Worm (Caenorhabditis elegans): ENCODE measurements around the gene F56C4.2.

ce11 chrIV:10680379-10680778 lies 41.3 kb downstream of the F56C4.2 start, which contains the start of gene K08C7.4:
- TF ChIP-seq nhr-10 (tag; optimal IDR thresholded peaks at IDR 0.05) (no peak), mab-5 (tag; optimal IDR thresholded peaks at IDR 0.05) (no peak), ztf-11 (tag; optimal IDR thresholded peaks at IDR 0.05) (no peak), mdl-1 (tag; optimal IDR thresholded peaks at IDR 0.05) (no peak), C34F6.9 (tag; optimal IDR thresholded peaks at IDR 0.05) (no peak)
